Worm (Caenorhabditis elegans): ENCODE results near the gene srh-71.

- TF ChIP-seq W03F9.2 (tag; optimal IDR thresholded peaks at IDR 0.05) (no peak), him-1 (tag; optimal IDR thresholded peaks at IDR 0.05) (no peak), dao-5 (tag; optimal IDR thresholded peaks at IDR 0.05) (no peak)
Observed at ce11 chrII:3112313-3112712, 11.0 kb upstream of the srh-71 start, which contains the start of gene Y25C1A.2.
